Worm (Caenorhabditis elegans) whole organism, L2 larva: ENCODE results near the gene lips-3.

ENCODE experiments used
- C34F6.9 ChIP-seq: fragments of 150-350 bp; optimal IDR thresholded peaks from 2 replicates; lab custom pipeline; 2014; ENCODE audit warnings: missing biosample characterization, missing genetic modification characterization
- F13H6.1 ChIP-seq: sonication (generic microtip); optimal IDR thresholded peaks from 2 replicates; lab custom pipeline; 2016; ENCODE audit warnings: missing genetic modification characterization, missing compliant biosample characterization
- R02D3.7 ChIP-seq: fragments of 150-350 bp; optimal IDR thresholded peaks from 2 replicates; lab custom pipeline; 2014; ENCODE audit warnings: missing biosample characterization, missing genetic modification characterization
- ZK546.5 ChIP-seq: sonication (generic microtip); optimal IDR thresholded peaks from 2 replicates; lab custom pipeline; 2017; ENCODE audit warnings: missing biosample characterization, missing genetic modification characterization
- alr-1 ChIP-seq: fragments of 150-350 bp; optimal IDR thresholded peaks from 2 replicates; lab custom pipeline; 2014; ENCODE audit warnings: missing biosample characterization, missing genetic modification characterization
- aly-2 ChIP-seq: fragments of 150-350 bp; optimal IDR thresholded peaks from 2 replicates; lab custom pipeline; 2014; ENCODE audit warnings: missing biosample characterization, missing genetic modification characterization
- blmp-1 ChIP-seq: sonication (generic microtip); optimal IDR thresholded peaks from 2 replicates; lab custom pipeline; 2017; ENCODE audit warnings: missing genetic modification characterization, mild to moderate bottlenecking, missing compliant biosample characterization, antibody characterized with exemption, moderate library complexity; ENCODE audit not compliant: insufficient read depth
- ceh-16 ChIP-seq: fragments of 150-350 bp; optimal IDR thresholded peaks from 2 replicates; lab custom pipeline; 2014; ENCODE audit warnings: missing biosample characterization, missing genetic modification characterization
- crh-2 ChIP-seq: sonication (generic microtip); optimal IDR thresholded peaks from 2 replicates; lab custom pipeline; 2017; ENCODE audit warnings: missing biosample characterization, missing genetic modification characterization
- dmd-4 ChIP-seq: sonication (generic microtip); optimal IDR thresholded peaks from 2 replicates; lab custom pipeline; 2017; ENCODE audit warnings: missing biosample characterization, missing genetic modification characterization
- egl-27 ChIP-seq: sonication (generic microtip); optimal IDR thresholded peaks from 3 replicates; lab custom pipeline; 2017; ENCODE audit warnings: missing biosample characterization, missing genetic modification reagents, missing genetic modification characterization
- elt-3 ChIP-seq: sonication (generic microtip); optimal IDR thresholded peaks from 2 replicates; lab custom pipeline; 2017; ENCODE audit warnings: missing biosample characterization, missing genetic modification characterization
- fos-1 ChIP-seq: fragments of 150-350 bp; optimal IDR thresholded peaks from 2 replicates; lab custom pipeline; 2014; ENCODE audit warnings: missing biosample characterization, missing genetic modification characterization
- gmeb-1 ChIP-seq: fragments of 150-350 bp; optimal IDR thresholded peaks from 2 replicates; lab custom pipeline; 2014; ENCODE audit warnings: missing biosample characterization, missing genetic modification characterization
- lin-11 ChIP-seq: fragments of 150-350 bp; sonication (generic microtip); optimal IDR thresholded peaks from 2 replicates; lab custom pipeline; 2014; ENCODE audit warnings: missing biosample characterization, missing genetic modification characterization, inconsistent platforms, mixed read lengths
- lin-13 ChIP-seq: fragments of 150-350 bp; optimal IDR thresholded peaks from 2 replicates; lab custom pipeline; 2014; ENCODE audit warnings: missing biosample characterization, missing genetic modification reagents, missing genetic modification characterization
- lin-39 ChIP-seq: fragments of 150-350 bp; optimal IDR thresholded peaks from 2 replicates; lab custom pipeline; 2014; ENCODE audit warnings: missing biosample characterization, missing genetic modification reagents, missing genetic modification characterization
- lsy-2 ChIP-seq, 2 experiments: fragments of 150-350 bp in 1 of 2; sonication (generic microtip) in 1 of 2; optimal IDR thresholded peaks; 2 replicates each; lab custom pipeline; 2014 to 2017; ENCODE audit warnings: missing biosample characterization in 2 of 2, missing genetic modification characterization in 2 of 2
- mab-5 ChIP-seq: fragments of 150-350 bp; optimal IDR thresholded peaks from 2 replicates; lab custom pipeline; 2014; ENCODE audit warnings: missing biosample characterization, missing genetic modification characterization
- mbf-1 ChIP-seq: sonication (generic microtip); optimal IDR thresholded peaks from 2 replicates; lab custom pipeline; 2017; ENCODE audit warnings: missing biosample characterization, missing genetic modification characterization
- mdl-1 ChIP-seq, 2 experiments: fragments of 150-350 bp in 1 of 2; sonication (generic microtip) in 1 of 2; optimal IDR thresholded peaks; 2 replicates each; lab custom pipeline; 2017; ENCODE audit warnings: missing biosample characterization in 2 of 2, missing genetic modification characterization in 2 of 2
- nhr-10 ChIP-seq: sonication (generic microtip); optimal IDR thresholded peaks from 2 replicates; lab custom pipeline; 2017; ENCODE audit warnings: missing biosample characterization, missing genetic modification characterization
- nhr-11 ChIP-seq: fragments of 150-350 bp; optimal IDR thresholded peaks from 2 replicates; lab custom pipeline; 2014; ENCODE audit warnings: missing biosample characterization, missing genetic modification characterization
- nhr-12 ChIP-seq: fragments of 150-350 bp; optimal IDR thresholded peaks from 2 replicates; lab custom pipeline; 2014; ENCODE audit warnings: missing biosample characterization, missing genetic modification characterization
- nhr-23 ChIP-seq: fragments of 150-350 bp; optimal IDR thresholded peaks from 2 replicates; lab custom pipeline; 2014; ENCODE audit warnings: missing biosample characterization, missing genetic modification reagents, missing genetic modification characterization
- nhr-237 ChIP-seq: fragments of 150-350 bp; optimal IDR thresholded peaks from 2 replicates; lab custom pipeline; 2014; ENCODE audit warnings: missing biosample characterization, missing genetic modification characterization
- nhr-25 ChIP-seq: fragments of 150-350 bp; sonication (generic microtip); optimal IDR thresholded peaks from 3 replicates; lab custom pipeline; 2014; ENCODE audit warnings: missing biosample characterization, missing genetic modification characterization
- nhr-6 ChIP-seq: fragments of 150-350 bp; optimal IDR thresholded peaks from 2 replicates; lab custom pipeline; 2014; ENCODE audit warnings: missing biosample characterization, missing genetic modification characterization
- peb-1 ChIP-seq: fragments of 150-350 bp; optimal IDR thresholded peaks from 2 replicates; lab custom pipeline; 2014; ENCODE audit warnings: missing biosample characterization, missing genetic modification characterization
- skn-1 ChIP-seq: sonication (generic microtip); optimal IDR thresholded peaks from 2 replicates; lab custom pipeline; 2017; ENCODE audit warnings: missing biosample characterization, missing genetic modification characterization
- sma-3 ChIP-seq: sonication (generic microtip); optimal IDR thresholded peaks from 2 replicates; lab custom pipeline; 2016; ENCODE audit warnings: missing genetic modification reagents, missing genetic modification characterization, missing compliant biosample characterization
- sma-9 ChIP-seq, 2 experiments: fragments of 150-350 bp in 1 of 2; sonication (generic microtip) in 1 of 2; optimal IDR thresholded peaks; 2 replicates each; lab custom pipeline; 2014 to 2016; ENCODE audit warnings: missing genetic modification characterization in 2 of 2, mild to moderate bottlenecking in 1 of 2, missing biosample characterization in 1 of 2, missing compliant biosample characterization in 1 of 2, missing genetic modification reagents in 1 of 2, moderate library complexity in 1 of 2
- snpc-4 ChIP-seq: fragments of 150-350 bp; optimal IDR thresholded peaks from 2 replicates; lab custom pipeline; 2014; ENCODE audit warnings: missing biosample characterization, missing genetic modification characterization
- unc-39 ChIP-seq: fragments of 150-350 bp; optimal IDR thresholded peaks from 2 replicates; lab custom pipeline; 2014; ENCODE audit warnings: missing biosample characterization, missing genetic modification characterization
- unc-55 ChIP-seq: fragments of 150-350 bp; sonication (generic microtip); optimal IDR thresholded peaks from 3 replicates; lab custom pipeline; 2014; ENCODE audit warnings: missing biosample characterization, missing genetic modification reagents, missing genetic modification characterization
- ztf-1 ChIP-seq: fragments of 200-800 bp; sonication (Bioruptor generic); conservative IDR thresholded peaks from 2 replicates; pipeline ENCODE4 v1.3.6; 2022; ENCODE audit warnings: missing genetic modification characterization, missing compliant biosample characterization
- ztf-11 ChIP-seq: sonication (generic microtip); optimal IDR thresholded peaks from 2 replicates; lab custom pipeline; 2017; ENCODE audit warnings: missing biosample characterization, missing genetic modification characterization

lips-3 gene

ce11 chrIII:4568455-4568854 is 47.9 kb upstream of the lips-3 start, which contains the start of gene idhg-1 (continued):
- no peak for TF ChIP-seq blmp-1 (tag; lab: Kevin White, UChicago)

DNA sequence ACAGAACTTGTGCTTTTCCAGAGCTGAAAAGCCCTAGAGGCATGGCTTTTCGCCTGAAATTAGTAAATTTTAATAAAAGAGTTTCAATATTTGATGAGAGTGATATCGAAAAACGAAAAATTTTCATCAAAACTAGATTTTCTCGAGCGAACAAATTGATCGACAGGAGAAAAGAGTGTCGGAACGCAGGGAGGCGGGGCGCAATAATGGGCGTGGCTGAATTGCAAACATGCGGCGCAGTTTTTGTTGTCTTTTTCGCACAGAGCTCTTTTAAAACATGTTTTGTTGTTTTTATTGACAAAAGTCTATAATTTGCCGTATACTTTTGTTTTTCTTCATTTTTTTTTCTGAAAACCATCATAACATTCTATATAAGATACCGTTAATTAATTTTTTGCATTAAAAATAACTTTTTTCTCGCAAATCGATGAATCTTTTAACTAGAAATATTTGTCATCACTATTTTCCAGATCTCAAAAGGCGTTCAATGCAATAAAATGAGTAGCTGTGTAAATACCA is 37.9 kb upstream of the lips-3 start, which contains the start of the genes sel-5 and wdr-48:
TSS of gene sel-5 (minus strand) at position 53 of the 519 bp plus-strand sequence.
TSS of gene wdr-48 (plus strand) at position 469 of the 519 bp plus-strand sequence.
- no peak for TF ChIP-seq egl-27 (tag; lab: Kevin White, UChicago)
- peak; percentile 26 for TF ChIP-seq crh-2
- TF ChIP-seq F13H6.1 (tag; lab: Kevin White, UChicago): peak; percentile 42
- no peak for TF ChIP-seq nhr-6 (tag; lab: Kevin White, UChicago)
- TF ChIP-seq nhr-12: no peak
- TF ChIP-seq lsy-2 (tag; optimal IDR thresholded peaks at IDR 0.05; lab: Kevin White, UChicago): peak in 1 of 2 experiments; percentile 61
- TF ChIP-seq gmeb-1 (tag; lab: Kevin White, UChicago): peak; percentile 4
- TF ChIP-seq sma-3 (GFP tag; lab: Kevin White, UChicago): peak; percentile 10
- peak; percentile 23 for TF ChIP-seq lin-11 (tag; lab: Kevin White, UChicago)
- TF ChIP-seq nhr-237 (tag; lab: Kevin White, UChicago): no peak
- no peak for TF ChIP-seq nhr-10 (tag; lab: Kevin White, UChicago)
- TF ChIP-seq unc-55: peak; percentile 70
- TF ChIP-seq skn-1 (tag; lab: Kevin White, UChicago): no peak
- TF ChIP-seq C34F6.9 (tag; lab: Kevin White, UChicago): peak; percentile 58
- TF ChIP-seq, all 48 proteins: peak for 8

DNA sequence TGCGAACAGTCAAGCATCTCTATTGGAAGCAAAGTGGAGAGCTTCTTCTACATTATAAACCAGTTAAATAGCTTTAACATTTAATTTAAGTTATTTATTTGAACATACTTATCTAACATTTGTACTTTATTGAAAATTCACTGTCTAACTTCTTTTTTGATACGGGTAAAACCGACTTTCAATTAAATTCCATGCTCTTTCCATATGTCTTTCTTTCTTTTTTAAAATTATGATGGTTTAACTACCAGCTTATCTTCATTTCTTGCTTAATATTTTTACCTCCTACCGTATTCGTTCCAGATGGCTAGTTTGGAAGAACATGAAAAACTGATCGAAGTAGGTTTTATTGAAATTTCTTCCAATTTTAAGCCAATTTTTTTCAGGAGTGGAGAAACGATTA is 34.8 kb upstream of the lips-3 start, which contains the start of gene F35G12.12:
TSS of gene F35G12.12 (plus strand) at position 301 of the 400 bp plus-strand sequence.
- no peak for TF ChIP-seq R02D3.7
- TF ChIP-seq nhr-12: no peak
- no peak for TF ChIP-seq nhr-11 (tag; lab: Kevin White, UChicago)
- no peak for TF ChIP-seq lsy-2 (tag; optimal IDR thresholded peaks at IDR 0.05; lab: Kevin White, UChicago)
- no peak for TF ChIP-seq ztf-1
- no peak for TF ChIP-seq unc-55
- TF ChIP-seq ceh-16 (tag; lab: Kevin White, UChicago): no peak
- TF ChIP-seq fos-1: no peak
- no peak for TF ChIP-seq crh-2
- TF ChIP-seq C34F6.9 (tag; lab: Kevin White, UChicago): no peak
- no peak for TF ChIP-seq elt-3 (tag; lab: Kevin White, UChicago)
- no peak for TF ChIP-seq mab-5 (tag; lab: Kevin White, UChicago)
- no peak for TF ChIP-seq ZK546.5 (tag; lab: Kevin White, UChicago)
- TF ChIP-seq lin-13 (GFP tag; lab: Kevin White, UChicago): no peak
- TF ChIP-seq nhr-23 (tag; lab: Kevin White, UChicago): no peak
- no peak for TF ChIP-seq F13H6.1 (tag; lab: Kevin White, UChicago)
- no peak for TF ChIP-seq mbf-1 (tag; lab: Kevin White, UChicago)
- no peak for TF ChIP-seq nhr-6 (tag; lab: Kevin White, UChicago)

DNA sequence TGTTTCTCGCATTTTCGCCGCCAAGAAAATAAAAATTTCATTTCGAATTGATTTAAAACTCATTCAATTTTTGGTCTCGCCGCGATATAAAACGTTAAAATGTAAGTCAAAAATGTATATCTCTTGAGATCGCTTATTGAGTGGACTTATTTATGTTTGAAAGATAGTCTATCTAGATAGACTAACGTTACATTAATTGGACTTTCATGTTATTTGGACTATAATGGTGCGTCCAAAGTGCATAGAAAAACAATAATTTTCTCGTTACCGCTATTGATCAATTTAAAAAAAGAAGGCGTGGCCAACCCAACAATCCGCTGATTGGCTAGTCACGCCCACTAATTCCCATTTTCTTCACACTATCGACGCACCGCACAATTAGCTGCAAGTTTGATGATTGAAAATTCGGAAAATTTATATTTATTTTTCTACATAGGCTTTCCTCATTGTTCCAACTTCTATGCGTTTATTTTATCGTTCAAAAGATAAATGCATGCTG is 32.2 kb upstream of the lips-3 start, which contains the start of gene F35G12.5:
TSS of gene F35G12.5 (plus strand) at position 51 of the 499 bp plus-strand sequence.
- TF ChIP-seq nhr-6 (tag; lab: Kevin White, UChicago) (no peak), peb-1 (tag; lab: Kevin White, UChicago) (no peak), lin-11 (tag; lab: Kevin White, UChicago) (no peak), crh-2 (no peak), R02D3.7 (no peak), dmd-4 (no peak), unc-39 (tag; lab: Kevin White, UChicago) (no peak), alr-1 (tag; lab: Kevin White, UChicago) (no peak), nhr-25 (tag; lab: Kevin White, UChicago) (no peak), blmp-1 (tag; lab: Kevin White, UChicago) (no peak), nhr-23 (tag; lab: Kevin White, UChicago) (no peak), F13H6.1 (tag; lab: Kevin White, UChicago) (no peak), sma-9 (GFP tag; optimal IDR thresholded peaks at IDR 0.05; lab: Kevin White, UChicago) (no peak), sma-9 (tag; optimal IDR thresholded peaks at IDR 0.05; lab: Kevin White, UChicago) (no peak), mdl-1 (tag; optimal IDR thresholded peaks at IDR 0.05; lab: Kevin White, UChicago) (no peak), snpc-4 (no peak), ztf-11 (tag; lab: Kevin White, UChicago) (no peak), nhr-11 (tag; lab: Kevin White, UChicago) (no peak), lin-39 (no peak), aly-2 (tag; lab: Kevin White, UChicago) (no peak), fos-1 (no peak)
- TF ChIP-seq, all 48 proteins: peak for 0
